Fruit fly (Drosophila melanogaster) whole organism, embryonic: ENCODE measurements around the gene SelT.

ENCODE experiments used
- Aef1 ChIP-seq: fragments of 200-800 bp; sonication (Bioruptor generic); IDR thresholded peaks from 3 replicates; pipeline ENCODE4 v1.3.6; 2022; ENCODE audit warnings: missing biosample characterization, missing genetic modification characterization
- Bdp1 ChIP-seq: fragments of 200-800 bp; sonication (Bioruptor generic); optimal IDR thresholded peaks from 3 replicates; lab custom pipeline; 2016; ENCODE audit warnings: missing biosample characterization, missing genetic modification characterization
- Bgb ChIP-seq: fragments of 200-800 bp; sonication (Bioruptor generic); IDR thresholded peaks from 2 replicates; pipeline ENCODE4 v1.3.6; 2022; ENCODE audit warnings: missing biosample characterization, missing genetic modification characterization; ENCODE audit not compliant: partially characterized antibody
- CG10209 ChIP-seq: fragments of 200-800 bp; sonication (Bioruptor generic); optimal IDR thresholded peaks from 3 replicates; lab custom pipeline; 2017; ENCODE audit warnings: missing biosample characterization, mild to moderate bottlenecking, missing genetic modification characterization, missing genetic modification reagents
- CG11456 ChIP-seq: fragments of 200-800 bp; sonication (Bioruptor generic); IDR thresholded peaks from 3 replicates; pipeline ENCODE4 v1.3.6; 2022; ENCODE audit warnings: missing biosample characterization, missing genetic modification characterization
- CG12391 ChIP-seq: fragments of 200-800 bp; sonication (Bioruptor generic); optimal IDR thresholded peaks from 3 replicates; lab custom pipeline; 2018; ENCODE audit warnings: missing biosample characterization, mild to moderate bottlenecking, missing genetic modification characterization, moderate library complexity
- CG13123 ChIP-seq: fragments of 200-800 bp; sonication (Bioruptor generic); optimal IDR thresholded peaks from 2 replicates; lab custom pipeline; 2016; ENCODE audit warnings: missing biosample characterization, missing genetic modification characterization
- CG15514 ChIP-seq: fragments of 200-800 bp; sonication (Bioruptor generic); optimal IDR thresholded peaks from 3 replicates; lab custom pipeline; 2017; ENCODE audit warnings: missing biosample characterization, missing genetic modification characterization, mild to moderate bottlenecking, moderate library complexity, missing genetic modification reagents
- CG17359 ChIP-seq: fragments of 200-800 bp; sonication (Bioruptor generic); optimal IDR thresholded peaks from 3 replicates; lab custom pipeline; 2018; ENCODE audit warnings: missing biosample characterization, mild to moderate bottlenecking, missing genetic modification characterization, moderate library complexity
- CG18262 ChIP-seq: fragments of 200-800 bp; optimal IDR thresholded peaks from 3 replicates; lab custom pipeline; 2019; ENCODE audit warnings: missing biosample characterization, mild to moderate bottlenecking, missing genetic modification characterization, moderate library complexity
- CG3281 ChIP-seq: fragments of 200-800 bp; sonication (Bioruptor generic); optimal IDR thresholded peaks from 3 replicates; lab custom pipeline; 2017; ENCODE audit warnings: missing biosample characterization, mild to moderate bottlenecking, missing genetic modification characterization
- CG7556 ChIP-seq: fragments of 200-800 bp; sonication (Bioruptor generic); optimal IDR thresholded peaks from 2 replicates; lab custom pipeline; 2017; ENCODE audit warnings: missing biosample characterization, mild to moderate bottlenecking, missing genetic modification characterization
- CG7987 ChIP-seq: fragments of 200-800 bp; sonication (Bioruptor generic); optimal IDR thresholded peaks from 2 replicates; lab custom pipeline; 2018; ENCODE audit warnings: missing biosample characterization, mild to moderate bottlenecking, missing genetic modification characterization, moderate library complexity
- CG8478 ChIP-seq: fragments of >200 bp; optimal IDR thresholded peaks from 2 replicates; lab custom pipeline; 2018
- HLH3B ChIP-seq: fragments of 200-800 bp; sonication (Bioruptor generic); IDR thresholded peaks from 2 replicates; pipeline ENCODE4 v1.3.6; 2022; ENCODE audit warnings: missing biosample characterization, missing genetic modification characterization
- Mes4 ChIP-seq: fragments of 200-800 bp; sonication (Bioruptor generic); optimal IDR thresholded peaks from 2 replicates; lab custom pipeline; 2016; ENCODE audit warnings: missing biosample characterization, missing genetic modification characterization
- Opbp ChIP-seq: fragments of 200-800 bp; sonication (Bioruptor generic); IDR thresholded peaks from 3 replicates; pipeline ENCODE4 v1.3.6; 2022; ENCODE audit warnings: missing biosample characterization, missing genetic modification characterization; ENCODE audit not compliant: partially characterized antibody
- Scr ChIP-seq: fragments of 200-800 bp; sonication (Bioruptor generic); IDR thresholded peaks from 2 replicates; pipeline ENCODE4 v1.3.6; 2022; ENCODE audit warnings: missing biosample characterization, missing genetic modification characterization; ENCODE audit not compliant: partially characterized antibody
- Six4 ChIP-seq: fragments of 200-800 bp; sonication (Bioruptor generic); optimal IDR thresholded peaks from 2 replicates; lab custom pipeline; 2016; ENCODE audit warnings: missing biosample characterization, missing genetic modification characterization
- Sox102F ChIP-seq: fragments of 200-800 bp; sonication (Bioruptor generic); optimal IDR thresholded peaks from 2 replicates; lab custom pipeline; 2018; ENCODE audit warnings: missing biosample characterization, mild to moderate bottlenecking, missing genetic modification characterization, moderate library complexity
- TFAM ChIP-seq: fragments of 200-800 bp; sonication (Bioruptor generic); optimal IDR thresholded peaks from 2 replicates; lab custom pipeline; 2017; ENCODE audit warnings: missing biosample characterization, missing genetic modification characterization, inconsistent platforms
- ase ChIP-seq: fragments of 200-800 bp; sonication (Bioruptor generic); IDR thresholded peaks from 3 replicates; pipeline ENCODE4 v1.3.6; 2022; ENCODE audit warnings: missing biosample characterization, missing genetic modification characterization
- cas ChIP-seq: fragments of 200-800 bp; sonication (Bioruptor generic); IDR thresholded peaks from 2 replicates; pipeline ENCODE4 v1.3.6; 2022; ENCODE audit warnings: missing biosample characterization, missing genetic modification characterization
- cg ChIP-seq: fragments of 200-800 bp; sonication (Bioruptor generic); optimal IDR thresholded peaks from 3 replicates; lab custom pipeline; 2019; ENCODE audit warnings: missing biosample characterization, mild to moderate bottlenecking, missing genetic modification characterization, moderate library complexity
- crp ChIP-seq, 2 experiments: fragments of 200-800 bp; sonication (Bioruptor generic); optimal IDR thresholded peaks; 2 replicates in 1 of 2; 3 replicates in 1 of 2; lab custom pipeline; 2017; ENCODE audit warnings: missing biosample characterization in 2 of 2, missing genetic modification characterization in 2 of 2, mild to moderate bottlenecking in 1 of 2, moderate library complexity in 1 of 2
- dimm ChIP-seq: fragments of 200-800 bp; sonication (Bioruptor generic); IDR thresholded peaks from 2 replicates; pipeline ENCODE4 v1.3.6; 2022; ENCODE audit warnings: missing biosample characterization, missing genetic modification characterization
- emc ChIP-seq: fragments of 200-800 bp; sonication (Bioruptor generic); optimal IDR thresholded peaks from 2 replicates; lab custom pipeline; 2016; ENCODE audit warnings: missing biosample characterization, missing genetic modification characterization
- esg ChIP-seq: fragments of 200-800 bp; sonication (Bioruptor generic); conservative IDR thresholded peaks from 2 replicates; pipeline ENCODE4 v1.3.6; 2022; ENCODE audit warnings: missing biosample characterization, missing genetic modification characterization
- eve ChIP-seq, 2 experiments: fragments of >200 bp; optimal IDR thresholded peaks; 2 replicates each; lab custom pipeline; 2017; ENCODE audit warnings: missing biosample characterization in 2 of 2, missing genetic modification characterization in 2 of 2
- gcm ChIP-seq: fragments of 200-800 bp; sonication (Bioruptor generic); optimal IDR thresholded peaks from 2 replicates; lab custom pipeline; 2019; ENCODE audit warnings: missing biosample characterization, mild to moderate bottlenecking, missing genetic modification characterization, moderate library complexity
- gem ChIP-seq: fragments of 200-800 bp; sonication (Bioruptor generic); optimal IDR thresholded peaks from 2 replicates; lab custom pipeline; 2019; ENCODE audit warnings: missing biosample characterization, mild to moderate bottlenecking, missing genetic modification characterization, moderate library complexity
- gsb-n ChIP-seq: fragments of 200-800 bp; sonication (Bioruptor generic); optimal IDR thresholded peaks from 3 replicates; lab custom pipeline; 2018; ENCODE audit warnings: missing biosample characterization, mild to moderate bottlenecking, missing genetic modification characterization
- hth ChIP-seq: fragments of >200 bp; optimal IDR thresholded peaks from 2 replicates; lab custom pipeline; 2017; ENCODE audit warnings: inconsistent platforms
- jumu ChIP-seq: fragments of 200-800 bp; sonication (Bioruptor generic); optimal IDR thresholded peaks from 3 replicates; lab custom pipeline; 2016; ENCODE audit warnings: missing biosample characterization, missing genetic modification characterization
- lilli ChIP-seq: fragments of 200-800 bp; sonication (Bioruptor generic); optimal IDR thresholded peaks from 3 replicates; lab custom pipeline; 2016; ENCODE audit warnings: missing biosample characterization, missing genetic modification characterization
- luna ChIP-seq: fragments of 200-800 bp; sonication (Bioruptor generic); optimal IDR thresholded peaks from 2 replicates; lab custom pipeline; 2016; ENCODE audit warnings: missing biosample characterization, missing genetic modification characterization
- mam ChIP-seq: fragments of 200-800 bp; sonication (Bioruptor generic); optimal IDR thresholded peaks from 3 replicates; lab custom pipeline; 2016; ENCODE audit warnings: missing biosample characterization, missing genetic modification characterization
- mirr ChIP-seq: fragments of 200-800 bp; sonication (Bioruptor generic); optimal IDR thresholded peaks from 3 replicates; lab custom pipeline; 2018; ENCODE audit warnings: missing biosample characterization, mild to moderate bottlenecking, missing genetic modification characterization
- org-1 ChIP-seq: fragments of 200-800 bp; sonication (Bioruptor generic); optimal IDR thresholded peaks from 2 replicates; lab custom pipeline; 2017; ENCODE audit warnings: missing biosample characterization, missing genetic modification characterization
- pb ChIP-seq: fragments of 200-800 bp; sonication (Bioruptor generic); optimal IDR thresholded peaks from 3 replicates; lab custom pipeline; 2016; ENCODE audit warnings: missing biosample characterization, missing genetic modification characterization
- pho ChIP-seq: fragments of 200-800 bp; sonication (Bioruptor generic); optimal IDR thresholded peaks from 2 replicates; lab custom pipeline; 2016; ENCODE audit warnings: missing biosample characterization, missing genetic modification characterization
- row ChIP-seq: fragments of 200-800 bp; sonication (Bioruptor generic); IDR thresholded peaks from 3 replicates; pipeline ENCODE4 v1.3.6; 2022; ENCODE audit warnings: missing biosample characterization, missing genetic modification characterization
- sd ChIP-seq: fragments of 200-800 bp; sonication (Bioruptor generic); optimal IDR thresholded peaks from 3 replicates; lab custom pipeline; 2018; ENCODE audit warnings: missing biosample characterization, mild to moderate bottlenecking, missing genetic modification characterization, moderate library complexity
- sna ChIP-seq: fragments of 200-800 bp; sonication (Bioruptor generic); IDR thresholded peaks from 2 replicates; pipeline ENCODE4 v1.3.6; 2022; ENCODE audit warnings: missing biosample characterization, missing genetic modification characterization; ENCODE audit not compliant: partially characterized antibody
- sob ChIP-seq: fragments of 200-800 bp; sonication (Bioruptor generic); IDR thresholded peaks from 2 replicates; pipeline ENCODE4 v1.3.6; 2022; ENCODE audit warnings: missing biosample characterization, missing genetic modification characterization
- sr ChIP-seq: fragments of 200-800 bp; sonication (Bioruptor generic); IDR thresholded peaks from 3 replicates; pipeline ENCODE4 v1.3.6; 2022; ENCODE audit warnings: missing biosample characterization, missing genetic modification characterization
- stwl ChIP-seq: fragments of 200-800 bp; sonication (Bioruptor generic); optimal IDR thresholded peaks from 3 replicates; lab custom pipeline; 2018; ENCODE audit warnings: missing biosample characterization, mild to moderate bottlenecking, missing genetic modification characterization, moderate library complexity
- twi ChIP-seq: fragments of 200-800 bp; optimal IDR thresholded peaks from 2 replicates; lab custom pipeline; 2019; ENCODE audit warnings: missing biosample characterization, mild to moderate bottlenecking, missing genetic modification characterization, moderate library complexity
- unpg ChIP-seq: fragments of 200-800 bp; sonication (Bioruptor generic); optimal IDR thresholded peaks from 3 replicates; lab custom pipeline; 2018; ENCODE audit warnings: missing biosample characterization, mild to moderate bottlenecking, missing genetic modification characterization, moderate library complexity

The SelT gene

dm6 chr2L:5044892-5045619, 34.3 kb downstream of the SelT start (continued):
- peak; percentile 67 for TF ChIP-seq Sox102F (GFP tag; lab: Kevin White, UChicago)
- TF ChIP-seq hth (lab: Kevin White, UChicago), result no peak
- TF ChIP-seq Aef1, result peak; percentile 30; the same call in 1 of the 3 replicates
- peak; percentile 52 for TF ChIP-seq unpg (GFP tag; lab: Kevin White, UChicago)
- no peak for TF ChIP-seq cg (GFP tag; lab: Kevin White, UChicago)
- peak; percentile 25 for TF ChIP-seq HLH3B (GFP tag; lab: Robert Waterston, UW)
- TF ChIP-seq sd (tag; lab: Kevin White, UChicago), result peak; percentile 28
- peak; percentile 54; the same call in 2 of the 3 replicates for TF ChIP-seq ase
- TF ChIP-seq CG7987 (GFP tag; lab: Kevin White, UChicago), result no peak
- no peak for TF ChIP-seq cas (GFP tag; lab: Robert Waterston, UW)
- peak; percentile 32 for TF ChIP-seq gsb-n (tag; lab: Kevin White, UChicago)
- TF ChIP-seq sna (GFP tag; lab: Robert Waterston, UW), result no peak
- peak; percentile 54 for TF ChIP-seq mam (GFP tag; lab: Kevin White, UChicago)
- peak; percentile 68 for TF ChIP-seq CG3281 (GFP tag; lab: Kevin White, UChicago)
- TF ChIP-seq Scr (GFP tag; lab: Robert Waterston, UW), result no peak
- no peak for TF ChIP-seq luna
- no peak for TF ChIP-seq Mes4
- TF ChIP-seq lilli (GFP tag; lab: Kevin White, UChicago), result peak; percentile 57
- no peak for TF ChIP-seq twi (tag; lab: Kevin White, UChicago)
- TF ChIP-seq TFAM, result no peak
- peak; percentile 34 for TF ChIP-seq CG10209 (GFP tag; lab: Kevin White, UChicago)
- peak; percentile 46 for TF ChIP-seq CG17359 (tag; lab: Kevin White, UChicago)
- peak; percentile 71 for TF ChIP-seq row (GFP tag; lab: Robert Waterston, UW)
- TF ChIP-seq gcm (GFP tag; lab: Kevin White, UChicago), result peak; percentile 61
- TF ChIP-seq pho (GFP tag; lab: Kevin White, UChicago), result no peak
- no peak for TF ChIP-seq CG13123 (GFP tag; lab: Kevin White, UChicago)
- no peak for TF ChIP-seq eve (GFP tag; optimal IDR thresholded peaks at IDR 0.05; lab: Kevin White, UChicago)
- no peak for TF ChIP-seq Bdp1 (GFP tag; lab: Kevin White, UChicago)
- TF ChIP-seq esg, result 0 out of 2 replicates have a peak, but pooled peaks have one; percentile 13
- TF ChIP-seq CG11456, result peak; percentile 79; the same call in 2 of the 3 replicates
- TF ChIP-seq jumu, result peak; percentile 14
- TF ChIP-seq sob (GFP tag; lab: Robert Waterston, UW), result no peak
- no peak for TF ChIP-seq CG8478 (lab: Kevin White, UChicago)
- peak; percentile 29 for TF ChIP-seq org-1 (GFP tag; lab: Kevin White, UChicago)
- TF ChIP-seq CG7556 (GFP tag; lab: Kevin White, UChicago), result peak; percentile 78
- peak; percentile 25 for TF ChIP-seq mirr
- no peak for TF ChIP-seq emc (GFP tag; lab: Kevin White, UChicago)
- TF ChIP-seq Opbp (GFP tag; lab: Robert Waterston, UW), result 0 out of 3 replicates have a peak, but pooled peaks have one; percentile 8
- TF ChIP-seq dimm (GFP tag; lab: Robert Waterston, UW), result peak; percentile 46
- no peak for TF ChIP-seq Bgb (GFP tag; lab: Robert Waterston, UW)
- peak in 1 of 2 experiments; percentile 1 for TF ChIP-seq crp (GFP tag; optimal IDR thresholded peaks at IDR 0.05; lab: Kevin White, UChicago)
- peak; percentile 40; the same call in 1 of the 3 replicates for TF ChIP-seq sr (GFP tag; lab: Robert Waterston, UW)
- TF ChIP-seq CG12391 (tag; lab: Kevin White, UChicago), result peak; percentile 61
- peak; percentile 26 for TF ChIP-seq CG15514 (GFP tag; lab: Kevin White, UChicago)
- no peak for TF ChIP-seq pb (GFP tag; lab: Kevin White, UChicago)
- TF ChIP-seq gem (tag; lab: Kevin White, UChicago), result peak; percentile 66
- no peak for TF ChIP-seq stwl
- peak; percentile 75 for TF ChIP-seq CG18262
- no peak for TF ChIP-seq Six4 (GFP tag; lab: Kevin White, UChicago)
